Fruit fly (Drosophila melanogaster): ENCODE measurements around the gene CG10600.

CG10600 gene

DNA sequence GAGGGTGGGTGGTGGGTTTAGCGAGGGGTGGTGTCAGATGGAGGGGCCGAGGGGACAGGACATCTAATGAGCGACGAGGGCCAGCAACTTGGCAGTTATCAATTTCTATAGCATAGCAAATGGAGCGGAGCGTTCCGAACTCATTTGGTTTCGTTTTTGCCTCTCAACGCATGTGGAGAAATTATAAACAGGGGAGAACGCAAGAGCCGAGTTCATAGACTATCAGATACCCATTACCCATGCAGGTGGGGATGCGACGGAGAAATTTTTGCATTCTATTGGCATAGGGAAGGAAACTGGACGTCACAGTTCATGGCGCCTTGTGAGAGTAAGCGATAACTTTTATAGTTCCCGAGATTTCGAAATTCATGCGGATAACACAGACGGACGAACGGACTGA lies 12.8 kb upstream of the CG10600 start:
- no peak for TF ChIP-seq CG8478 (optimal IDR thresholded peaks at IDR 0.05)
- TF ChIP-seq CTCF (optimal IDR thresholded peaks at IDR 0.05): no peak

- no peak for TF ChIP-seq CTCF (optimal IDR thresholded peaks at IDR 0.05)
- no peak for TF ChIP-seq CG8478 (optimal IDR thresholded peaks at IDR 0.05)
Observed at dm6 chr2L:18846843-18847242, 7.4 kb upstream of the CG10600 start.

DNA sequence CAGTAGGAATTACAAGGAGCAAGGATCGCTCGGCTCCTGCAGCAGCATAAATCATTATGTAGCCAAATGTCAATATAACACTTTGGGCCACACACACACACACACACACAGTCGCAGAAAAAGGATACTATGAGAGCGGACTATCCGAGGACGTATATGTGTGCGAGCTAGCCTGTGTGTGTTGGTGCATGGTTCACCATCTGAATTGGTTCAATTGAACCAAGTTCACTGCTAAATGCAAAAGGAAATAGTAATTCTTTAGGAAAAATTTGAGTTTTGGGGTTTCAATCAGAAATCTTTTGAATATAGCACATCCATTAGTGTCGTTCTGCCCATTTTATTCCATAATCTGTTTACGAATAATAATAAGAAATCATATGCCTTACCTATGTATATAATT lies 6.7 kb upstream of the CG10600 start:
- no peak for TF ChIP-seq CTCF (optimal IDR thresholded peaks at IDR 0.05)
- TF ChIP-seq CG8478 (optimal IDR thresholded peaks at IDR 0.05): no peak

DNA sequence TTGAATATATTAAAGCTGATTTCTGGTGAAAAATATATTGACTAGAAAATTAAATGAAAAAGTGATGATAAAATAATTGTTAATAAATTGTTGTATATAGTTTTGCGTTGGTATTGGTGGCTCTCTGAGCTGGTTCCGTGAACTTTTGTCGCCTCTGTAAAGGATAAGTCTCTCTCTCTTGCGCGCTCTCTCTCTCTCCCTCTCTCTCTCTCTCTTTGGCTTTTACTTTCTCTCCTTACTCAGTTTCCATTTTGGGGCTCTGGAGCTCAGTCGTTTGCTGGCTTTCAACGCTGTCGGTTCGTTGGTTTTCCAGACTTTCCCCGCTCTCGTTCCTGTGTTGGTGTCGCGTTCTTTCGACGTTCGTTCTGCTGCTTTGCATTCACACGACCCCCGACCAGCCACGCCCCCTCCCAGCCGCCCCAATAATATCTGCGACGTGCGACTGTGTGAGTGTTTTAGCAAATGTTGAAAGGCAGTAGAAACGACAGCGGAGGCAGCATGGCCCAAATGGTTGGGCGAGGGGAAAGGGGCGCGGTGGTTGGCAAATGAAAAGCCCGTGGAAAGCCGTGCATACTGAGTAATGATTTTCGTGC lies 5.5 kb upstream of the CG10600 start, which contains the start of gene CG17321:
Gene CG17321, plus strand, starts transcription at position 268 of the 593 bp plus-strand sequence.
- TF ChIP-seq CTCF (optimal IDR thresholded peaks at IDR 0.05) (no peak), CG8478 (optimal IDR thresholded peaks at IDR 0.05) (no peak)

DNA sequence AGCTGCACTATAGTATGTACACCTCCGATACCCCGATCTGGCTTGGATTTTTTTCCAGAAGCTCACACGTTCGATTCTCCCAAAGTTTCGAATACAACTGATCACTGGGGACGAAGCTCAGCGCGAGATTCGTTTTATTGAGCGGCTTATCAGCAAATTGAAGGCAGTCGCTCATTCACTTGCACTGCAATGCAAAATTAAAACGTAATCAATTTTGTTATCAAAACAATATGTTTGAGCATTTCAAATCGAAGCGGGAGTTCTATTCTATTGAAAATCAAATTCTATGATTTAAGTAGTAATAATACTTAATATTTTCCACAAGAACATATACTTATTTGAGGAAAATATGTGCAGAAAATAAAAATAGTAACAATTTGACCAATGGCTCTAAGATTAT lies 5.0 kb upstream of the CG10600 start, which contains the start of gene CG33120:
Gene CG33120, minus strand, starts transcription at position 101 of the 400 bp plus-strand sequence.
- TF ChIP-seq CTCF (optimal IDR thresholded peaks at IDR 0.05): no peak
- no peak for TF ChIP-seq CG8478 (optimal IDR thresholded peaks at IDR 0.05)

dm6 chr2L:18843560-18843959 lies 4.1 kb upstream of the CG10600 start:
- TF ChIP-seq CG8478 (optimal IDR thresholded peaks at IDR 0.05): no peak
- no peak for TF ChIP-seq CTCF (optimal IDR thresholded peaks at IDR 0.05)

dm6 chr2L:18841210-18841609 lies 1.7 kb upstream of the CG10600 start, which contains the start of gene CG31752:
TSS of gene CG31752 (minus strand) at chr2L:18841310.
- TF ChIP-seq CTCF (optimal IDR thresholded peaks at IDR 0.05) (no peak), CG8478 (optimal IDR thresholded peaks at IDR 0.05) (no peak)

- TF ChIP-seq CG8478 (optimal IDR thresholded peaks at IDR 0.05) (no peak), CTCF (optimal IDR thresholded peaks at IDR 0.05) (no peak)
Observed at dm6 chr2L:18834525-18834924, 5.0 kb downstream of the CG10600 start.

- no peak for TF ChIP-seq CTCF (optimal IDR thresholded peaks at IDR 0.05)
- TF ChIP-seq CG8478 (optimal IDR thresholded peaks at IDR 0.05): no peak
Observed at dm6 chr2L:18830587-18831528, 8.6 kb downstream of the CG10600 start, which contains the start of the genes CG17597 and ScpX. TSS of gene CG17597 (minus strand) at chr2L:18831153. TSS of gene ScpX (plus strand) at chr2L:18831229.

DNA sequence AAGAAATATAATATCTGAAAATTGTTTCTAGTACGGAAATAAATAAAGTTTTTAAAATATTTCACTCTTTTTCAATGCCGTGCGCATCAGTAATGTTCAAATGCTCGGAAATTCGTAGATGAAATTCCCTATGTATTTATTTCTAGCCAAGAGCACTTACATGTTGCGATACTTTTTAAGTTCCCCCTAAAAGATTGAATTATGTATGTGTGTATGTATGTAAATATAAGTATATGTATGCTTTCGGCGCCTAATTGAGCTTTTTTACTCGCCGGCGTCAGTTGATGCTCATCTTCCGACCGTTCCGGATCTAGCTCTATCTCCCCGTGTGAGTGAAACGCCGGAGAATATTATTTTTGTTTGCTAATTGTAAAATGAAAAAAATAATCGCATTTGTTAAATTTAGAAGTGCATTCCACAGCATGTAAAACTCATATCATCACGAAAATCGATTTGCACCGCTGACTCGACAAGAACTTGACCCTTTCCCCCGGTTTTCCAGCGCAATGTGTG lies 12.9 kb downstream of the CG10600 start, which contains the start of gene Ugt36E1:
Gene Ugt36E1, plus strand, starts transcription at position 275 of the 513 bp plus-strand sequence.
- TF ChIP-seq CG8478 (optimal IDR thresholded peaks at IDR 0.05) (no peak), CTCF (optimal IDR thresholded peaks at IDR 0.05) (no peak)

- no peak for TF ChIP-seq CTCF (optimal IDR thresholded peaks at IDR 0.05)
- TF ChIP-seq CG8478 (optimal IDR thresholded peaks at IDR 0.05): no peak
Observed at dm6 chr2L:18823243-18823803, 16.2 kb downstream of the CG10600 start, which contains the start of gene Ugt36D1. TSS of gene Ugt36D1 (plus strand) at chr2L:18823548.

DNA sequence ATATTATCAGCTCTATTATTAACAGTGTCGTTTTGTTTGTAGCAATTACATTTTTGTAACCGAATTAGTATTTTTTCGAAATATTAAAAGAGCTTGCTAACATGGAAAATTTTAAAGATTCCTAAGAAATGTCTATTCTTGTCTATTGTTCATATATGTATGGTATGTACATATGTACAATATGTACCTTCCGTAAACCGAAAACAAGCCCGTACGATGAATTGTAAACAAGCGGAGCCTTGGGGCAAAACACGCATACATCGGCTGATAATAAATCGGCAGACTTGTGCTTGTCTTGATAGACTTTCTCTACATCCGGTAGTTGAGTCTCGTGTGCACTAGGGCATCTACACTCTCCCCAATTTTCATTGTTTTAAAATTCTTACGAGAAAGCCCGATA lies 16.7 kb downstream of the CG10600 start:
- no peak for TF ChIP-seq CG8478 (optimal IDR thresholded peaks at IDR 0.05)
- no peak for TF ChIP-seq CTCF (optimal IDR thresholded peaks at IDR 0.05)

DNA sequence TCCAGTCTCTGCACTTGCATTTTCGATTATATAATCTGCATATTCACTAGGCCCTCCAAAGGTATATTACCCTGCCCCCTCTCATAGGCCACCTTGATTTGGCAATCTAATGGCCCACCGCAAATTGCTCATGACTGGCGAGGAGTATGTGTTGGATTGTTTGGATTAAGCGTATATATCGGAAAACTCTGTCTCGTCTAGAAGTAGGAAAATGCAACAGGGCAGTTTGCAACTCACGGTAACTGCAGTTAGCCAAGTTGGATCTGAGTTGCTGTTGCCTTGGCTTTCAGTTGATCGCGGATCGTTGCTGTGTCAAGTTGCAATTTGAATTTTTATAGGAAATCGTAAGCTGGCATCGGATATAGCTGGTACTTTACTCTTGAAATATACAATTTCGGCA lies 20.4 kb downstream of the CG10600 start, which contains the start of gene Ugt36F1:
Gene Ugt36F1, plus strand, starts transcription at position 301 of the 400 bp plus-strand sequence.
- no peak for TF ChIP-seq CG8478 (optimal IDR thresholded peaks at IDR 0.05)
- TF ChIP-seq CTCF (optimal IDR thresholded peaks at IDR 0.05): no peak

DNA sequence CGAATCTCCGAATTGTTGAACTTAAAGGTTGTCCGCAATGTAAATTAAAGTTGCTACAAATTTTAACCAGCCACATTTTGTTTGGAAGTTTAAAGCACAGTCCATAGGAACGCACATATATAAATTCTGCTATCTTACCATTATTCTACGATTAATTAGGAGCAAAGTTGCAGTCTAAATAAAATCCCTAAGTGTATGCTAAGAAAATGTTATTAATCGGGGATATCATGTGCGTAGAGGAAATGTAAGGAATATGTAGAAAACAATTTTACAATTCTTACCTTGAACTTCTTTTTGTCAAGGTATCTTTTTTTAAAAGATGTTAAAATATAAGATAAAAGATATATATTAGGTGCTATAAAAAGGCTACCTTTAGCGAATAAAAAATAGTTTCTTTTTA lies 21.1 kb downstream of the CG10600 start:
- TF ChIP-seq CTCF (optimal IDR thresholded peaks at IDR 0.05) (peak; percentile 1 to 13), CG8478 (optimal IDR thresholded peaks at IDR 0.05) (no peak)

DNA sequence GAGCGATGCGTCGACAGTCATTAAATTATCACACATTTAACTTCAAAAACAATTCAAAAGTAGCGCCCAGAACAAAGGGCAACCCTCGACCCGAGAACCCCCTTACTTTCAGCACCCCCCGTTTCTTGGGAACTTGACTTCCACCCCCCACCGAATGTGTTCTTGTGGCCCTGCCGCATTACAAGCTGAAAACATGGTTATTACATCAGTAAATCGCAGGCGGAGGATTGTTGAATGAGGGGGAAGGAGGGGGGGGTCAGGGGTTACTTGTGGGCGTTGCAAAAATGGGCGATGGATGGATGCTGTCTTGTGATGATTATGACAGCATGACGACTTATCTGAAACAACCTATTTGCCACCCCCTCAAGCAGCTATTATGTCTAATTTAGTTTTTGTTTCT lies 24.3 kb downstream of the CG10600 start:
- TF ChIP-seq CG8478 (optimal IDR thresholded peaks at IDR 0.05): no peak
- TF ChIP-seq CTCF (optimal IDR thresholded peaks at IDR 0.05): no peak

Measured in S2 (cell line).